Worm (Caenorhabditis elegans): ENCODE results near the gene srd-51.

The srd-51 gene

ce11 chrX:13514384-13514783 lies 29.7 kb upstream of the srd-51 start:
- peak; percentile 66 for TF ChIP-seq php-3 (GFP tag; IDR thresholded peaks at IDR 0.05)
- TF ChIP-seq T26A8.4 (GFP tag; IDR thresholded peaks at IDR 0.05), result peak; percentile 94
- TF ChIP-seq skn-1 (tag; optimal IDR thresholded peaks at IDR 0.05), result no peak
- peak; percentile 87 for TF ChIP-seq T20F7.1 (GFP tag; optimal IDR thresholded peaks at IDR 0.05)
- peak; percentile 97 for TF ChIP-seq nhr-102 (tag; optimal IDR thresholded peaks at IDR 0.05)
- TF ChIP-seq egl-27 (tag; optimal IDR thresholded peaks at IDR 0.05), result no peak
- peak; percentile 53 for TF ChIP-seq ceh-32 (tag; optimal IDR thresholded peaks at IDR 0.05; ENCODE audit: poor library complexity)
- no peak for TF ChIP-seq Y105C5A.15 (GFP tag; IDR thresholded peaks at IDR 0.05)
- TF ChIP-seq mdl-1 (tag; optimal IDR thresholded peaks at IDR 0.05), result peak; percentile 66 to 73
- TF ChIP-seq ztf-11 (tag; optimal IDR thresholded peaks at IDR 0.05), result no peak
- no peak for TF ChIP-seq lin-39 (tag; optimal IDR thresholded peaks at IDR 0.05)
- TF ChIP-seq hlh-30 (tag; optimal IDR thresholded peaks at IDR 0.05; ENCODE audit: insufficient read depth), result peak; percentile 81
- TF ChIP-seq mep-1 (tag; optimal IDR thresholded peaks at IDR 0.05), result peak; percentile 98
- no peak for TF ChIP-seq ceh-62 (tag; optimal IDR thresholded peaks at IDR 0.05)
- TF ChIP-seq sdz-12 (GFP tag; optimal IDR thresholded peaks at IDR 0.05), result no peak
- no peak for TF ChIP-seq D1046.2 (GFP tag; IDR thresholded peaks at IDR 0.05)
- no peak for TF ChIP-seq unc-39 (tag; optimal IDR thresholded peaks at IDR 0.05)
- no peak for TF ChIP-seq F26F4.8 (GFP tag; conservative IDR thresholded peaks at IDR 0.05)
- peak; percentile 75 for TF ChIP-seq nhr-6 (tag; optimal IDR thresholded peaks at IDR 0.05)
- TF ChIP-seq zfp-3 (GFP tag; conservative IDR thresholded peaks at IDR 0.05), result no peak
- peak; percentile 93 for TF ChIP-seq rbr-2 (tag; optimal IDR thresholded peaks at IDR 0.05)
- TF ChIP-seq ceh-20 (GFP tag; IDR thresholded peaks at IDR 0.05), result peak; percentile 61; the same call in 1 of the 2 replicates
- peak; percentile 95 for TF ChIP-seq dve-1 (tag; optimal IDR thresholded peaks at IDR 0.05; ENCODE audit: insufficient read depth)
- no peak for TF ChIP-seq daf-8 (GFP tag; IDR thresholded peaks at IDR 0.05)
- TF ChIP-seq dpl-1 (GFP tag; optimal IDR thresholded peaks at IDR 0.05), result peak; percentile 59
- TF ChIP-seq hlh-11 (tag; optimal IDR thresholded peaks at IDR 0.05), result peak; percentile 80
- no peak for TF ChIP-seq nhr-25 (tag; optimal IDR thresholded peaks at IDR 0.05; ENCODE audit: borderline replicate concordance, insufficient read depth)
- no peak for TF ChIP-seq nhr-111 (GFP tag; optimal IDR thresholded peaks at IDR 0.05)
- TF ChIP-seq Y5F2A.4 (GFP tag; optimal IDR thresholded peaks at IDR 0.05), result peak; percentile 13
- 0 out of 2 replicates have a peak, but pooled peaks have one; percentile 11 for TF ChIP-seq lin-1 (GFP tag; IDR thresholded peaks at IDR 0.05)
- TF ChIP-seq mxl-3 (GFP tag; optimal IDR thresholded peaks at IDR 0.05), result peak; percentile 63
- TF ChIP-seq ztf-7 (tag; optimal IDR thresholded peaks at IDR 0.05), result peak; percentile 95
- peak; percentile 79 for TF ChIP-seq lin-29 (GFP tag; IDR thresholded peaks at IDR 0.05)
- TF ChIP-seq nhr-11 (tag; optimal IDR thresholded peaks at IDR 0.05), result peak; percentile 34
- peak; percentile 97 for TF ChIP-seq duxl-1 (tag; optimal IDR thresholded peaks at IDR 0.05; ENCODE audit: poor library complexity)
- TF ChIP-seq fkh-10 (GFP tag; optimal IDR thresholded peaks at IDR 0.05), result peak; percentile 82
- TF ChIP-seq lin-38 (GFP tag; IDR thresholded peaks at IDR 0.05), result peak; percentile 70
- peak; percentile 76 for TF ChIP-seq lin-13 (GFP tag; optimal IDR thresholded peaks at IDR 0.05)
- TF ChIP-seq daf-12 (tag; optimal IDR thresholded peaks at IDR 0.05), result no peak
- TF ChIP-seq zfp-2 (tag; optimal IDR thresholded peaks at IDR 0.05), result peak; percentile 30
- peak; percentile 96 for TF ChIP-seq hmg-1.1 (GFP tag; IDR thresholded peaks at IDR 0.05)
- no peak for TF ChIP-seq Y48G9A.11 (GFP tag; IDR thresholded peaks at IDR 0.05)
- peak; percentile 82 for TF ChIP-seq spr-1 (tag; optimal IDR thresholded peaks at IDR 0.05)
- no peak for TF ChIP-seq tag-97 (GFP tag; IDR thresholded peaks at IDR 0.05)
- peak; percentile 83 for TF ChIP-seq dmd-6 (GFP tag; IDR thresholded peaks at IDR 0.05)
- TF ChIP-seq lim-7 (GFP tag; IDR thresholded peaks at IDR 0.05), result no peak
- peak; percentile 77; the same call in 1 of the 2 replicates for TF ChIP-seq pha-4 (GFP tag; IDR thresholded peaks at IDR 0.05)
- TF ChIP-seq pha-4 (tag; optimal IDR thresholded peaks at IDR 0.05), result peak; percentile 43
- no peak for TF ChIP-seq R02D3.7 (tag; optimal IDR thresholded peaks at IDR 0.05)
- TF ChIP-seq mxl-2 (GFP tag; conservative IDR thresholded peaks at IDR 0.05), result no peak
- TF ChIP-seq hif-1 (tag; optimal IDR thresholded peaks at IDR 0.05), result peak in 1 of 2 experiments; percentile 42

Measured in whole organism, L4 larva.